Fruit fly (Drosophila melanogaster) whole organism, embryonic: Measurements from ENCODE around the gene qm.

Experiments used
- Atf-2 ChIP-seq: fragments of 200-800 bp; sonication (Bioruptor generic); optimal IDR thresholded peaks from 2 replicates; lab custom pipeline; 2016; ENCODE audit warnings: missing biosample characterization, missing genetic modification characterization
- Atf3 ChIP-seq: fragments of 200-800 bp; sonication (Bioruptor generic); optimal IDR thresholded peaks from 3 replicates; lab custom pipeline; 2016; ENCODE audit warnings: missing biosample characterization, missing genetic modification characterization
- BEAF-32 ChIP-seq: fragments of 200-800 bp; sonication (Bioruptor generic); optimal IDR thresholded peaks from 3 replicates; lab custom pipeline; 2017; ENCODE audit warnings: missing biosample characterization, missing genetic modification characterization, mild to moderate bottlenecking, moderate library complexity, missing genetic modification reagents
- CG10565 ChIP-seq: fragments of 200-800 bp; sonication (Bioruptor generic); optimal IDR thresholded peaks from 3 replicates; lab custom pipeline; 2016; ENCODE audit warnings: missing biosample characterization, mild to moderate bottlenecking, missing genetic modification characterization
- CG11456 ChIP-seq: fragments of 200-800 bp; sonication (Bioruptor generic); IDR thresholded peaks from 3 replicates; pipeline ENCODE4 v1.3.6; 2022; ENCODE audit warnings: missing biosample characterization, missing genetic modification characterization
- CG12299 ChIP-seq: fragments of 200-800 bp; sonication (Bioruptor generic); optimal IDR thresholded peaks from 2 replicates; lab custom pipeline; 2018; ENCODE audit warnings: missing biosample characterization, mild to moderate bottlenecking, missing genetic modification characterization
- CG12391 ChIP-seq: fragments of 200-800 bp; sonication (Bioruptor generic); optimal IDR thresholded peaks from 3 replicates; lab custom pipeline; 2018; ENCODE audit warnings: missing biosample characterization, mild to moderate bottlenecking, missing genetic modification characterization, moderate library complexity
- CG14050 ChIP-seq: fragments of 200-800 bp; sonication (Bioruptor generic); IDR thresholded peaks from 3 replicates; pipeline ENCODE4 v1.3.6; 2022; ENCODE audit warnings: missing biosample characterization, missing genetic modification characterization
- CG14667 ChIP-seq: fragments of 200-800 bp; sonication (Bioruptor generic); IDR thresholded peaks from 2 replicates; pipeline ENCODE4 v1.3.6; 2022; ENCODE audit warnings: missing biosample characterization, missing genetic modification characterization
- CG16863 ChIP-seq: fragments of 200-800 bp; sonication (Bioruptor generic); optimal IDR thresholded peaks from 3 replicates; lab custom pipeline; 2016; ENCODE audit warnings: missing biosample characterization, missing genetic modification characterization
- CG2875 ChIP-seq: fragments of 200-800 bp; sonication (Bioruptor generic); optimal IDR thresholded peaks from 2 replicates; lab custom pipeline; 2017; ENCODE audit warnings: missing biosample characterization, mild to moderate bottlenecking, missing genetic modification characterization, missing genetic modification reagents
- CG30431 ChIP-seq: fragments of 200-800 bp; sonication (Bioruptor generic); optimal IDR thresholded peaks from 2 replicates; lab custom pipeline; 2017; ENCODE audit warnings: missing biosample characterization, missing genetic modification characterization
- CG3407 ChIP-seq: fragments of 200-800 bp; sonication (Bioruptor generic); optimal IDR thresholded peaks from 2 replicates; lab custom pipeline; 2018; ENCODE audit warnings: missing biosample characterization, mild to moderate bottlenecking, missing genetic modification characterization
- CG34422 ChIP-seq: fragments of 200-800 bp; sonication (Bioruptor generic); IDR thresholded peaks from 3 replicates; pipeline ENCODE4 v1.3.6; 2022; ENCODE audit warnings: missing biosample characterization, missing genetic modification characterization
- CG4360 ChIP-seq: fragments of 200-800 bp; sonication (Bioruptor generic); IDR thresholded peaks from 2 replicates; pipeline ENCODE4 v1.3.6; 2022; ENCODE audit warnings: missing biosample characterization, missing genetic modification characterization
- CG4617 ChIP-seq: fragments of 200-800 bp; sonication (Bioruptor generic); optimal IDR thresholded peaks from 3 replicates; lab custom pipeline; 2016; ENCODE audit warnings: missing biosample characterization, missing genetic modification characterization, borderline replicate concordance
- CG4820 ChIP-seq: fragments of 200-800 bp; sonication (Bioruptor generic); optimal IDR thresholded peaks from 3 replicates; lab custom pipeline; 2016; ENCODE audit warnings: missing biosample characterization, missing genetic modification characterization
- CG6272 ChIP-seq: fragments of 200-800 bp; sonication (Bioruptor generic); IDR thresholded peaks from 2 replicates; pipeline ENCODE4 v1.3.6; 2022; ENCODE audit warnings: missing biosample characterization, missing genetic modification characterization
- CG7372 ChIP-seq: fragments of 200-800 bp; sonication (Bioruptor generic); IDR thresholded peaks from 2 replicates; pipeline ENCODE4 v1.3.6; 2022; ENCODE audit warnings: missing biosample characterization, missing genetic modification characterization
- CG7556 ChIP-seq: fragments of 200-800 bp; sonication (Bioruptor generic); optimal IDR thresholded peaks from 2 replicates; lab custom pipeline; 2017; ENCODE audit warnings: missing biosample characterization, mild to moderate bottlenecking, missing genetic modification characterization
- CG7786 ChIP-seq: fragments of 200-800 bp; sonication (Bioruptor generic); optimal IDR thresholded peaks from 2 replicates; lab custom pipeline; 2016; ENCODE audit warnings: missing biosample characterization, missing genetic modification characterization
- CG8281 ChIP-seq: fragments of 200-800 bp; sonication (Bioruptor generic); optimal IDR thresholded peaks from 2 replicates; lab custom pipeline; 2018; ENCODE audit warnings: missing biosample characterization, mild to moderate bottlenecking, missing genetic modification characterization, moderate library complexity
- CG9215 ChIP-seq: fragments of 200-800 bp; sonication (Bioruptor generic); IDR thresholded peaks from 2 replicates; pipeline ENCODE4 v1.3.6; 2022; ENCODE audit warnings: missing biosample characterization, missing genetic modification characterization
- CG9876 ChIP-seq: fragments of 200-800 bp; sonication (Bioruptor generic); optimal IDR thresholded peaks from 2 replicates; lab custom pipeline; 2016; ENCODE audit warnings: missing biosample characterization, missing genetic modification characterization
- Dip2 ChIP-seq: fragments of 200-800 bp; sonication (Bioruptor generic); IDR thresholded peaks from 2 replicates; pipeline ENCODE4 v1.3.6; 2022; ENCODE audit warnings: missing biosample characterization, missing genetic modification characterization
- Doc2 ChIP-seq: fragments of 200-800 bp; sonication (Bioruptor generic); IDR thresholded peaks from 2 replicates; pipeline ENCODE4 v1.3.6; 2022; ENCODE audit warnings: missing biosample characterization, missing genetic modification characterization
- Elba2 ChIP-seq: fragments of 200-800 bp; sonication (Bioruptor generic); optimal IDR thresholded peaks from 3 replicates; lab custom pipeline; 2016; ENCODE audit warnings: missing biosample characterization, missing genetic modification characterization
- Fer3 ChIP-seq: fragments of 200-800 bp; sonication (Bioruptor generic); optimal IDR thresholded peaks from 2 replicates; lab custom pipeline; 2018; ENCODE audit warnings: missing biosample characterization, mild to moderate bottlenecking, missing genetic modification characterization, moderate library complexity
- NfI ChIP-seq: fragments of 200-800 bp; sonication (Bioruptor generic); optimal IDR thresholded peaks from 3 replicates; lab custom pipeline; 2018; ENCODE audit warnings: missing biosample characterization, mild to moderate bottlenecking, missing genetic modification characterization, moderate library complexity
- Side ChIP-seq: fragments of 200-800 bp; sonication (Bioruptor generic); optimal IDR thresholded peaks from 2 replicates; lab custom pipeline; 2016; ENCODE audit warnings: missing biosample characterization, missing genetic modification characterization
- ac ChIP-seq: fragments of 200-800 bp; sonication (Bioruptor generic); optimal IDR thresholded peaks from 3 replicates; lab custom pipeline; 2017; ENCODE audit warnings: missing biosample characterization, mild to moderate bottlenecking, missing genetic modification characterization
- bbx ChIP-seq: fragments of 200-800 bp; sonication (Bioruptor generic); IDR thresholded peaks from 2 replicates; pipeline ENCODE4 v1.3.6; 2022; ENCODE audit warnings: missing biosample characterization, missing genetic modification characterization; ENCODE audit not compliant: partially characterized antibody
- bowl ChIP-seq: fragments of 200-800 bp; sonication (Bioruptor generic); IDR thresholded peaks from 2 replicates; pipeline ENCODE4 v1.3.6; 2022; ENCODE audit warnings: missing biosample characterization, missing genetic modification characterization
- chif ChIP-seq, 2 experiments: fragments of 200-800 bp; sonication (Bioruptor generic); optimal IDR thresholded peaks; 3 replicates each; lab custom pipeline; 2016; ENCODE audit warnings: missing biosample characterization in 2 of 2, missing genetic modification characterization in 2 of 2
- crc ChIP-seq: fragments of 200-800 bp; sonication (Bioruptor generic); optimal IDR thresholded peaks from 2 replicates; lab custom pipeline; 2016; ENCODE audit warnings: missing biosample characterization, missing genetic modification characterization
- hbn ChIP-seq: fragments of 200-800 bp; sonication (Bioruptor generic); IDR thresholded peaks from 2 replicates; pipeline ENCODE4 v1.3.6; 2022; ENCODE audit warnings: missing biosample characterization, missing genetic modification characterization; ENCODE audit not compliant: partially characterized antibody
- ind ChIP-seq: fragments of 200-800 bp; sonication (Bioruptor generic); optimal IDR thresholded peaks from 3 replicates; lab custom pipeline; 2016; ENCODE audit warnings: missing biosample characterization, missing genetic modification characterization
- ken ChIP-seq: fragments of 200-800 bp; sonication (Bioruptor generic); IDR thresholded peaks from 3 replicates; pipeline ENCODE4 v1.3.6; 2022; ENCODE audit warnings: missing biosample characterization, missing genetic modification characterization
- mirr ChIP-seq: fragments of 200-800 bp; sonication (Bioruptor generic); optimal IDR thresholded peaks from 3 replicates; lab custom pipeline; 2018; ENCODE audit warnings: missing biosample characterization, mild to moderate bottlenecking, missing genetic modification characterization
- nau ChIP-seq: fragments of 200-800 bp; sonication (Bioruptor generic); optimal IDR thresholded peaks from 3 replicates; lab custom pipeline; 2017; ENCODE audit warnings: missing biosample characterization, mild to moderate bottlenecking, missing genetic modification characterization, missing genetic modification reagents
- pzg ChIP-seq: fragments of 200-800 bp; sonication (Bioruptor generic); optimal IDR thresholded peaks from 3 replicates; lab custom pipeline; 2018; ENCODE audit warnings: missing biosample characterization, mild to moderate bottlenecking, missing genetic modification characterization, moderate library complexity
- ranshi ChIP-seq: fragments of 200-800 bp; sonication (Bioruptor generic); IDR thresholded peaks from 2 replicates; pipeline ENCODE4 v1.3.6; 2022; ENCODE audit warnings: missing biosample characterization, missing genetic modification characterization
- row ChIP-seq: fragments of 200-800 bp; sonication (Bioruptor generic); IDR thresholded peaks from 3 replicates; pipeline ENCODE4 v1.3.6; 2022; ENCODE audit warnings: missing biosample characterization, missing genetic modification characterization
- sens-2 ChIP-seq: fragments of 200-800 bp; sonication (Bioruptor generic); IDR thresholded peaks from 2 replicates; pipeline ENCODE4 v1.3.6; 2022; ENCODE audit warnings: missing biosample characterization, missing genetic modification characterization
- slbo ChIP-seq: fragments of 200-800 bp; sonication (Bioruptor generic); IDR thresholded peaks from 2 replicates; pipeline ENCODE4 v1.3.6; 2022; ENCODE audit warnings: missing biosample characterization, missing genetic modification characterization
- tna ChIP-seq: fragments of 200-800 bp; sonication (Bioruptor generic); IDR thresholded peaks from 2 replicates; pipeline ENCODE4 v1.3.6; 2022; ENCODE audit warnings: missing biosample characterization, missing genetic modification characterization; ENCODE audit not compliant: partially characterized antibody
- trem ChIP-seq: fragments of 200-800 bp; optimal IDR thresholded peaks from 3 replicates; lab custom pipeline; 2019; ENCODE audit warnings: missing biosample characterization, mild to moderate bottlenecking, missing genetic modification characterization, moderate library complexity
- usp ChIP-seq: fragments of >200 bp; optimal IDR thresholded peaks from 2 replicates; lab custom pipeline; 2017; ENCODE audit warnings: missing biosample characterization, missing genetic modification characterization
- vnd ChIP-seq: fragments of 200-800 bp; sonication (Bioruptor generic); IDR thresholded peaks from 3 replicates; pipeline ENCODE4 v1.3.6; 2022; ENCODE audit warnings: missing biosample characterization, missing genetic modification characterization; ENCODE audit not compliant: partially characterized antibody
- wor ChIP-seq: fragments of 200-800 bp; sonication (Bioruptor generic); IDR thresholded peaks from 2 replicates; pipeline ENCODE4 v1.3.6; 2022; ENCODE audit warnings: missing biosample characterization, missing genetic modification characterization
- zen ChIP-seq: fragments of 200-800 bp; sonication (Bioruptor generic); optimal IDR thresholded peaks from 3 replicates; lab custom pipeline; 2018; ENCODE audit warnings: missing biosample characterization, mild to moderate bottlenecking, missing genetic modification characterization, moderate library complexity
- zen2 ChIP-seq: fragments of 200-800 bp; sonication (Bioruptor generic); IDR thresholded peaks from 3 replicates; pipeline ENCODE4 v1.3.6; 2022; ENCODE audit warnings: missing biosample characterization, missing genetic modification characterization; ENCODE audit not compliant: partially characterized antibody

The qm gene

DNA sequence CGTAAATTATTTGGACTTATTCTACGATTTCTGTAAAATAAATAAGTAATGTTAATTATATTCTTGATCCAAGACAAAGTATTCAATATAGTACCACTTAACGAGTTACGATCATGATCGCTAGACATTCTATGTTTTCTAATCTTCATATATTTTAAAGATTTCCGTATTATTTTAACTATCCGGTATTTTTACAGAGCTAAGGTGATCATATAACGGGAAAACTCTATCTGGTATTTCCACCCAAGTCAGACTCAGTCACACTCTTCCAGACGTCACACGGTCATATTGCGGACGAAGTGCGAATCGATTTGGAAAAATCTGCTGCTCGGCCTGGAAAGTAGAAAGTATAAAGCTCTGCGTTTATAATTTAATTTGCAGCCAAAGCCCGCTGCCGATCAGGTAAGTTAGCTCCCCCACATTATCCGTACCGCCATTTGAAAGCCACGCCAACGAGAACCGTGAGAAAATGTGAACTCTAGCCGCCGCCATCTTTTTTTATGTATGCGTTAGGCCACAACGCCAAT, 8.8 kb upstream of the qm start, which contains the start of the genes lark and eco (continued):
- TF ChIP-seq chif (GFP tag; optimal IDR thresholded peaks at IDR 0.05; lab: Kevin White, UChicago) (no peak), CG16863 (GFP tag; lab: Kevin White, UChicago) (no peak), CG12391 (tag; lab: Kevin White, UChicago) (peak; percentile 20), mirr (GFP tag; lab: Kevin White, UChicago) (no peak), bbx (GFP tag; lab: Robert Waterston, UW) (peak; percentile 19; the same call in 1 of the 2 replicates), nau (GFP tag; lab: Kevin White, UChicago) (no peak), BEAF-32 (GFP tag; lab: Kevin White, UChicago) (peak; percentile 42), CG4617 (GFP tag; lab: Kevin White, UChicago) (peak; percentile 79), CG30431 (no peak), CG9876 (GFP tag; lab: Kevin White, UChicago) (no peak), ac (no peak), Atf-2 (GFP tag; lab: Kevin White, UChicago) (no peak), pzg (GFP tag; lab: Kevin White, UChicago) (peak; percentile 79), zen (tag; lab: Kevin White, UChicago) (no peak), Dip2 (GFP tag; lab: Robert Waterston, UW) (no peak), vnd (no peak), Doc2 (GFP tag; lab: Robert Waterston, UW) (no peak), slbo (GFP tag; lab: Robert Waterston, UW) (no peak), CG14050 (GFP tag; lab: Robert Waterston, UW) (no peak), CG4820 (GFP tag; lab: Kevin White, UChicago) (no peak), Elba2 (GFP tag; lab: Kevin White, UChicago) (no peak), wor (GFP tag; lab: Robert Waterston, UW) (no peak), trem (tag; lab: Kevin White, UChicago) (peak; percentile 26), CG10565 (GFP tag; lab: Kevin White, UChicago) (no peak), ranshi (GFP tag; lab: Robert Waterston, UW) (no peak), CG34422 (GFP tag; lab: Robert Waterston, UW) (no peak; the same call in 2 of the 3 replicates), CG7372 (GFP tag; lab: Robert Waterston, UW) (no peak), CG7556 (GFP tag; lab: Kevin White, UChicago) (no peak), CG12299 (peak; percentile 60), CG3407 (GFP tag; lab: Kevin White, UChicago) (no peak), row (GFP tag; lab: Robert Waterston, UW) (peak; percentile 37; the same call in 2 of the 3 replicates), sens-2 (GFP tag; lab: Robert Waterston, UW) (no peak), ken (GFP tag; lab: Robert Waterston, UW) (no peak), Side (no peak), CG4360 (no peak), CG11456 (GFP tag; lab: Robert Waterston, UW) (no peak), NfI (GFP tag; lab: Kevin White, UChicago) (no peak), bowl (GFP tag; lab: Robert Waterston, UW) (no peak), ind (no peak), CG7786 (GFP tag; lab: Kevin White, UChicago) (no peak), crc (GFP tag; lab: Kevin White, UChicago) (no peak), Atf3 (GFP tag; lab: Kevin White, UChicago) (no peak), CG6272 (GFP tag; lab: Robert Waterston, UW) (no peak), Fer3 (tag; lab: Kevin White, UChicago) (no peak), CG14667 (GFP tag; lab: Robert Waterston, UW) (no peak), zen2 (no peak), CG9215 (GFP tag; lab: Robert Waterston, UW) (no peak), usp (GFP tag; lab: Kevin White, UChicago) (no peak), CG2875 (GFP tag; lab: Kevin White, UChicago) (no peak), CG8281 (no peak), hbn (GFP tag; lab: Robert Waterston, UW) (no peak), tna (no peak)
